Worm (Caenorhabditis elegans) whole organism, young adult: Measurements from ENCODE around the gene dyn-1.
A peak's percentile ranks its signal among the peaks of the same experiment; 100 is the strongest.

Source experiments
- B0019.2 ChIP-seq: fragments of 200-800 bp; sonication (Bioruptor generic); conservative IDR thresholded peaks from 2 replicates; pipeline ENCODE4 v1.3.6; 2022; ENCODE audit warnings: missing genetic modification reagents, missing genetic modification characterization, missing compliant biosample characterization
- B0035.1 ChIP-seq: sonication (generic microtip); optimal IDR thresholded peaks from 2 replicates; lab custom pipeline; 2016; ENCODE audit warnings: missing genetic modification characterization, mild to moderate bottlenecking, missing compliant biosample characterization, missing genotype, missing genetic modification reagents
- B0261.1 ChIP-seq: sonication (generic microtip); optimal IDR thresholded peaks from 2 replicates; lab custom pipeline; 2016; ENCODE audit warnings: mild to moderate bottlenecking, missing genetic modification characterization, moderate library complexity, missing compliant biosample characterization
- C17E4.6 ChIP-seq: fragments of 200-800 bp; sonication (Bioruptor generic); IDR thresholded peaks from 2 replicates; pipeline ENCODE4 v1.3.6; 2022; ENCODE audit warnings: missing genetic modification reagents, missing genetic modification characterization, missing compliant biosample characterization
- F55B11.4 ChIP-seq: sonication (generic microtip); optimal IDR thresholded peaks from 2 replicates; lab custom pipeline; 2016; ENCODE audit warnings: missing compliant biosample characterization, missing genetic modification characterization, borderline replicate concordance; ENCODE audit not compliant: insufficient read depth
- F57A8.1 ChIP-seq: fragments of 200-800 bp; sonication (Bioruptor generic); optimal IDR thresholded peaks from 2 replicates; lab custom pipeline; 2018; ENCODE audit warnings: mild to moderate bottlenecking, missing genetic modification characterization, moderate library complexity, missing compliant biosample characterization
- F57C9.4 ChIP-seq: sonication (generic microtip); optimal IDR thresholded peaks from 2 replicates; lab custom pipeline; 2017; ENCODE audit warnings: mild to moderate bottlenecking, missing genetic modification characterization, missing compliant biosample characterization
- K11D2.4 ChIP-seq: fragments of 200-800 bp; sonication (Bioruptor generic); IDR thresholded peaks from 2 replicates; pipeline ENCODE4 v1.3.6; 2022; ENCODE audit warnings: missing genetic modification reagents, missing genetic modification characterization, missing compliant biosample characterization
- T07F8.4 ChIP-seq: sonication (generic microtip); optimal IDR thresholded peaks from 2 replicates; lab custom pipeline; 2016; ENCODE audit warnings: mild to moderate bottlenecking, missing genetic modification characterization, moderate library complexity, missing compliant biosample characterization
- Y53G8AR.9 ChIP-seq: fragments of 200-800 bp; sonication (Bioruptor generic); conservative IDR thresholded peaks from 2 replicates; pipeline ENCODE4 v1.3.6; 2022; ENCODE audit warnings: missing genetic modification reagents, missing genetic modification characterization, missing compliant biosample characterization
- Y56A3A.18 ChIP-seq: fragments of 200-800 bp; sonication (Bioruptor generic); IDR thresholded peaks from 2 replicates; pipeline ENCODE4 v1.3.6; 2022; ENCODE audit warnings: missing genetic modification reagents, missing genetic modification characterization, missing compliant biosample characterization
- Y67H2A.10 ChIP-seq: fragments of 200-800 bp; sonication (Bioruptor generic); conservative IDR thresholded peaks from 2 replicates; pipeline ENCODE4 v1.3.6; 2022; ENCODE audit warnings: missing genetic modification reagents, missing genetic modification characterization, missing compliant biosample characterization
- Y79H2A.3 ChIP-seq: fragments of 200-800 bp; sonication (Bioruptor generic); conservative IDR thresholded peaks from 2 replicates; pipeline ENCODE4 v1.3.6; 2022; ENCODE audit warnings: missing genetic modification reagents, missing genetic modification characterization, missing compliant biosample characterization
- ama-1 ChIP-seq, 3 experiments: fragments of 150-350 bp in 1 of 3; sonication (generic microtip) in 2 of 3; optimal IDR thresholded peaks; 2 replicates each; lab custom pipeline; 2014 to 2018; ENCODE audit warnings: missing biosample characterization in 2 of 3, missing genetic modification characterization in 2 of 3, missing genetic modification reagents in 2 of 3
- aptf-3 ChIP-seq: fragments of 200-800 bp; sonication (Bioruptor generic); IDR thresholded peaks from 2 replicates; pipeline ENCODE4 v1.3.6; 2022; ENCODE audit warnings: missing genetic modification characterization, missing compliant biosample characterization
- athp-1 ChIP-seq: sonication (generic microtip); optimal IDR thresholded peaks from 2 replicates; lab custom pipeline; 2017; ENCODE audit warnings: mild to moderate bottlenecking, missing genetic modification characterization, missing compliant biosample characterization
- ceh-91 ChIP-seq: fragments of 200-800 bp; sonication (Bioruptor generic); IDR thresholded peaks from 2 replicates; pipeline ENCODE4 v1.3.6; 2022; ENCODE audit warnings: missing genetic modification reagents, missing genetic modification characterization, missing compliant biosample characterization
- chd-7 ChIP-seq: sonication (generic microtip); optimal IDR thresholded peaks from 2 replicates; lab custom pipeline; 2016; ENCODE audit warnings: mild to moderate bottlenecking, missing genetic modification characterization, moderate library complexity, missing compliant biosample characterization
- dpl-1 ChIP-seq: fragments of 150-350 bp; optimal IDR thresholded peaks from 2 replicates; lab custom pipeline; 2014; ENCODE audit warnings: missing biosample characterization, missing genetic modification reagents, missing genetic modification characterization
- egl-18 ChIP-seq: fragments of 200-800 bp; sonication (Bioruptor generic); IDR thresholded peaks from 2 replicates; pipeline ENCODE4 v1.3.6; 2022; ENCODE audit warnings: missing genetic modification reagents, missing genetic modification characterization, missing compliant biosample characterization
- ekl-4 ChIP-seq: fragments of 200-800 bp; sonication (Bioruptor generic); IDR thresholded peaks from 2 replicates; pipeline ENCODE4 v1.3.6; 2022; ENCODE audit warnings: missing genetic modification reagents, missing genetic modification characterization, missing compliant biosample characterization
- fkh-3 ChIP-seq: sonication (generic microtip); optimal IDR thresholded peaks from 2 replicates; lab custom pipeline; 2016; ENCODE audit warnings: mild to moderate bottlenecking, missing genetic modification characterization, missing compliant biosample characterization
- gei-17 ChIP-seq: fragments of 200-800 bp; sonication (Bioruptor generic); optimal IDR thresholded peaks from 2 replicates; lab custom pipeline; 2018; ENCODE audit warnings: mild to moderate bottlenecking, missing genetic modification characterization, missing compliant biosample characterization
- him-1 ChIP-seq: sonication (generic microtip); optimal IDR thresholded peaks from 2 replicates; lab custom pipeline; 2016; ENCODE audit warnings: missing genotype, missing genetic modification reagents, missing genetic modification characterization, missing compliant biosample characterization
- hlh-12 ChIP-seq: sonication (generic microtip); optimal IDR thresholded peaks from 2 replicates; lab custom pipeline; 2016; ENCODE audit warnings: missing genetic modification characterization, missing compliant biosample characterization
- hmg-20 ChIP-seq: fragments of 200-800 bp; sonication (Bioruptor generic); IDR thresholded peaks from 2 replicates; pipeline ENCODE4 v1.3.6; 2022; ENCODE audit warnings: missing genetic modification reagents, missing genetic modification characterization, missing compliant biosample characterization
- lin-26 ChIP-seq: fragments of 200-800 bp; sonication (Bioruptor generic); IDR thresholded peaks from 2 replicates; pipeline ENCODE4 v1.3.6; 2022; ENCODE audit warnings: missing genetic modification reagents, missing genetic modification characterization, missing compliant biosample characterization
- lsy-27 ChIP-seq: sonication (generic microtip); optimal IDR thresholded peaks from 2 replicates; lab custom pipeline; 2017; ENCODE audit warnings: missing genetic modification characterization, mild to moderate bottlenecking, missing compliant biosample characterization, antibody characterized with exemption, missing genotype, borderline replicate concordance; ENCODE audit not compliant: insufficient read depth
- madf-3 ChIP-seq: fragments of 200-800 bp; sonication (Bioruptor generic); IDR thresholded peaks from 2 replicates; pipeline ENCODE4 v1.3.6; 2022; ENCODE audit warnings: missing genetic modification reagents, missing genetic modification characterization, missing compliant biosample characterization
- madf-6 ChIP-seq: fragments of 200-800 bp; sonication (Bioruptor generic); IDR thresholded peaks from 2 replicates; pipeline ENCODE4 v1.3.6; 2022; ENCODE audit warnings: missing genetic modification reagents, missing genetic modification characterization, missing compliant biosample characterization
- mcd-1 ChIP-seq: fragments of 200-800 bp; sonication (Bioruptor generic); IDR thresholded peaks from 2 replicates; pipeline ENCODE4 v1.3.6; 2022; ENCODE audit warnings: missing genetic modification reagents, missing genetic modification characterization, missing compliant biosample characterization
- mel-28 ChIP-seq: sonication (generic microtip); optimal IDR thresholded peaks from 2 replicates; lab custom pipeline; 2016; ENCODE audit warnings: borderline replicate concordance, mild to moderate bottlenecking, missing genetic modification characterization, missing compliant biosample characterization
- mes-4 ChIP-seq: sonication (generic microtip); optimal IDR thresholded peaks from 2 replicates; lab custom pipeline; 2016; ENCODE audit warnings: missing genotype, missing genetic modification characterization, missing compliant biosample characterization
- mxl-1 ChIP-seq: sonication (generic microtip); optimal IDR thresholded peaks from 2 replicates; lab custom pipeline; 2016; ENCODE audit warnings: missing genetic modification characterization, missing compliant biosample characterization
- nfya-2 ChIP-seq: fragments of 200-800 bp; sonication (Bioruptor generic); IDR thresholded peaks from 2 replicates; pipeline ENCODE4 v1.3.6; 2022; ENCODE audit warnings: missing genetic modification reagents, missing genetic modification characterization, missing compliant biosample characterization
- nhr-179 ChIP-seq: sonication (generic microtip); optimal IDR thresholded peaks from 2 replicates; lab custom pipeline; 2016; ENCODE audit warnings: mild to moderate bottlenecking, missing genetic modification characterization, missing compliant biosample characterization
- nhr-27 ChIP-seq: fragments of 200-800 bp; sonication (Bioruptor generic); optimal IDR thresholded peaks from 2 replicates; lab custom pipeline; 2018; ENCODE audit warnings: mild to moderate bottlenecking, missing genetic modification characterization, moderate library complexity, missing compliant biosample characterization
- pha-4 ChIP-seq: fragments of 150-350 bp; sonication (generic microtip); optimal IDR thresholded peaks from 2 replicates; lab custom pipeline; 2014; ENCODE audit warnings: missing biosample characterization, missing genetic modification reagents, missing genetic modification characterization
- sdz-38 ChIP-seq: sonication (generic microtip); optimal IDR thresholded peaks from 2 replicates; lab custom pipeline; 2016; ENCODE audit warnings: missing genotype, missing genetic modification characterization, missing compliant biosample characterization
- snpc-3.4 ChIP-seq: sonication (generic microtip); optimal IDR thresholded peaks from 2 replicates; lab custom pipeline; 2017; ENCODE audit warnings: missing genetic modification characterization, mild to moderate bottlenecking, missing compliant biosample characterization, antibody characterized with exemption, moderate library complexity, missing genotype, missing genetic modification reagents
- snpc-4 ChIP-seq, 5 experiments: fragments of 150-350 bp in 1 of 5; sonication (generic microtip) in 4 of 5; optimal IDR thresholded peaks; 2 replicates each; lab custom pipeline; 2014 to 2018; ENCODE audit warnings: missing genetic modification characterization in 5 of 5, missing biosample characterization in 3 of 5, antibody characterized with exemption in 2 of 5, mild to moderate bottlenecking in 2 of 5, missing compliant biosample characterization in 2 of 5, missing genotype in 2 of 5, moderate library complexity in 2 of 5, missing genetic modification reagents in 1 of 5
- tlf-1 ChIP-seq: fragments of 200-800 bp; sonication (Bioruptor generic); optimal IDR thresholded peaks from 2 replicates; lab custom pipeline; 2018; ENCODE audit warnings: mild to moderate bottlenecking, missing genetic modification characterization, missing compliant biosample characterization
- xnd-1 ChIP-seq: sonication (generic microtip); optimal IDR thresholded peaks from 2 replicates; lab custom pipeline; 2016; ENCODE audit warnings: missing genotype, missing genetic modification reagents, missing genetic modification characterization, missing compliant biosample characterization
- zim-3 ChIP-seq: sonication (generic microtip); optimal IDR thresholded peaks from 2 replicates; lab custom pipeline; 2017; ENCODE audit warnings: mild to moderate bottlenecking, missing genetic modification characterization, moderate library complexity, missing compliant biosample characterization
- ztf-18 ChIP-seq: sonication (generic microtip); optimal IDR thresholded peaks from 2 replicates; lab custom pipeline; 2016; ENCODE audit warnings: missing genotype, mild to moderate bottlenecking, missing genetic modification characterization, missing compliant biosample characterization
- ztf-25 ChIP-seq: fragments of 200-800 bp; sonication (Bioruptor generic); IDR thresholded peaks from 2 replicates; pipeline ENCODE4 v1.3.6; 2022; ENCODE audit warnings: missing genetic modification reagents, missing genetic modification characterization, missing compliant biosample characterization
- ztf-6 ChIP-seq: fragments of 200-800 bp; sonication (Bioruptor generic); IDR thresholded peaks from 2 replicates; pipeline ENCODE4 v1.3.6; 2022; ENCODE audit warnings: missing genetic modification reagents, missing genetic modification characterization, missing compliant biosample characterization

dyn-1 gene

ce11 chrX:15606585-15607276 lies 38.0 kb downstream of the dyn-1 start, which contains the start of gene rab-14 (continued):
- no peak for TF ChIP-seq B0019.2 (GFP tag; lab: Robert Waterston, UW)
- 0 out of 2 replicates have a peak, but pooled peaks have one; percentile 21 for TF ChIP-seq madf-6 (GFP tag; lab: Robert Waterston, UW)
- no peak for TF ChIP-seq C17E4.6 (GFP tag; lab: Robert Waterston, UW)
- TF ChIP-seq snpc-4 (GFP tag; optimal IDR thresholded peaks at IDR 0.05; lab: Kevin White, UChicago) = no peak
- peak in 1 of 4 experiments; percentile 4 for TF ChIP-seq snpc-4 (tag; optimal IDR thresholded peaks at IDR 0.05; lab: Kevin White, UChicago)
- TF ChIP-seq gei-17 = no peak
- TF ChIP-seq F57A8.1 (GFP tag; lab: Kevin White, UChicago) = no peak
- no peak for TF ChIP-seq egl-18 (GFP tag; lab: Robert Waterston, UW)
- TF ChIP-seq K11D2.4 (GFP tag; lab: Robert Waterston, UW) = peak; percentile 53; the same call in 1 of the 2 replicates
- TF ChIP-seq mes-4 = no peak
- no peak for TF ChIP-seq hlh-12 (tag; lab: Kevin White, UChicago)
- no peak for TF ChIP-seq zim-3 (tag; lab: Kevin White, UChicago)
- TF ChIP-seq B0261.1 (tag; lab: Kevin White, UChicago) = no peak
- TF ChIP-seq ekl-4 (GFP tag; lab: Robert Waterston, UW) = peak; percentile 74
- no peak for TF ChIP-seq mel-28 (tag; lab: Kevin White, UChicago)
- TF ChIP-seq dpl-1 (GFP tag; lab: Kevin White, UChicago) = no peak
- TF ChIP-seq snpc-3.4 = no peak
- no peak for TF ChIP-seq F55B11.4 (tag; lab: Kevin White, UChicago)
- no peak for TF ChIP-seq lsy-27 (tag; lab: Kevin White, UChicago)
- TF ChIP-seq ztf-18 (tag; lab: Kevin White, UChicago) = no peak
- TF ChIP-seq nhr-179 (tag; lab: Kevin White, UChicago) = no peak
- TF ChIP-seq nhr-27 (tag; lab: Kevin White, UChicago) = no peak
- TF ChIP-seq nfya-2 (GFP tag; lab: Robert Waterston, UW) = no peak
- no peak for TF ChIP-seq ama-1 (optimal IDR thresholded peaks at IDR 0.05; lab: Kevin White, UChicago)
- no peak for TF ChIP-seq ama-1 (GFP tag; optimal IDR thresholded peaks at IDR 0.05; lab: Kevin White, UChicago)
- no peak for TF ChIP-seq B0035.1 (tag; lab: Kevin White, UChicago)
- TF ChIP-seq Y53G8AR.9 (GFP tag; lab: Robert Waterston, UW) = no peak
- TF ChIP-seq xnd-1 (tag; lab: Kevin White, UChicago) = no peak
- no peak for TF ChIP-seq Y56A3A.18 (GFP tag; lab: Robert Waterston, UW)
- no peak for TF ChIP-seq lin-26 (GFP tag; lab: Robert Waterston, UW)
- TF ChIP-seq mcd-1 = peak; percentile 53; the same call in 1 of the 2 replicates
- no peak for TF ChIP-seq athp-1
- TF ChIP-seq tlf-1 (GFP tag; lab: Kevin White, UChicago) = no peak
- no peak for TF ChIP-seq Y79H2A.3 (GFP tag; lab: Robert Waterston, UW)
- no peak for TF ChIP-seq fkh-3 (tag; lab: Kevin White, UChicago)
- TF ChIP-seq hmg-20 (GFP tag; lab: Robert Waterston, UW) = peak; percentile 20; the same call in 1 of the 2 replicates
- peak; percentile 75; the same call in 1 of the 2 replicates for TF ChIP-seq madf-3
- no peak for TF ChIP-seq ceh-91 (GFP tag; lab: Robert Waterston, UW)
- TF ChIP-seq Y67H2A.10 (GFP tag; lab: Robert Waterston, UW) = no peak
- no peak for TF ChIP-seq ztf-25 (GFP tag; lab: Robert Waterston, UW)
- peak; percentile 45 for TF ChIP-seq chd-7 (tag; lab: Kevin White, UChicago)
- TF ChIP-seq sdz-38 (tag; lab: Kevin White, UChicago) = no peak
- no peak for TF ChIP-seq F57C9.4 (tag; lab: Kevin White, UChicago)
- no peak for TF ChIP-seq ztf-6 (GFP tag; lab: Robert Waterston, UW)
- no peak for TF ChIP-seq him-1
- TF ChIP-seq aptf-3 (GFP tag; lab: Robert Waterston, UW) = no peak
- no peak for TF ChIP-seq pha-4 (tag; lab: Kevin White, UChicago)
- no peak for TF ChIP-seq T07F8.4 (tag; lab: Kevin White, UChicago)
- no peak for TF ChIP-seq mxl-1 (tag; lab: Kevin White, UChicago)
